Fruit fly (Drosophila melanogaster) whole organism, prepupa: ENCODE results near the gene CG32091.

ENCODE experiments used
- Blimp-1 ChIP-seq: fragments of 200-800 bp; sonication (Bioruptor generic); optimal IDR thresholded peaks from 3 replicates; lab custom pipeline; 2017; ENCODE audit warnings: missing biosample characterization, missing genetic modification characterization, mild to moderate bottlenecking, moderate library complexity, missing genetic modification reagents
- CG10631 ChIP-seq: fragments of 200-800 bp; sonication (Bioruptor generic); optimal IDR thresholded peaks from 2 replicates; lab custom pipeline; 2016; ENCODE audit warnings: missing biosample characterization, missing genetic modification characterization
- CG10669 ChIP-seq: fragments of 200-800 bp; sonication (Bioruptor generic); optimal IDR thresholded peaks from 3 replicates; lab custom pipeline; 2018; ENCODE audit warnings: missing biosample characterization, mild to moderate bottlenecking, missing genetic modification characterization, moderate library complexity
- CG11294 ChIP-seq: fragments of 200-800 bp; sonication (Bioruptor generic); IDR thresholded peaks from 2 replicates; pipeline ENCODE4 v1.3.6; 2022; ENCODE audit warnings: missing biosample characterization, missing genetic modification characterization
- CG15336 ChIP-seq: fragments of 200-800 bp; sonication (Bioruptor generic); IDR thresholded peaks from 2 replicates; pipeline ENCODE4 v1.3.6; 2022; ENCODE audit warnings: missing biosample characterization, missing genetic modification characterization
- CG1621 ChIP-seq: fragments of 200-800 bp; sonication (Bioruptor generic); optimal IDR thresholded peaks from 3 replicates; lab custom pipeline; 2018; ENCODE audit warnings: missing biosample characterization, mild to moderate bottlenecking, missing genetic modification characterization
- CG16779 ChIP-seq: fragments of 200-800 bp; sonication (Bioruptor generic); optimal IDR thresholded peaks from 3 replicates; lab custom pipeline; 2017; ENCODE audit warnings: missing biosample characterization, mild to moderate bottlenecking, missing genetic modification characterization
- CG3032 ChIP-seq: fragments of 200-800 bp; optimal IDR thresholded peaks from 2 replicates; lab custom pipeline; 2019; ENCODE audit warnings: missing biosample characterization, mild to moderate bottlenecking, missing genetic modification characterization, moderate library complexity
- CG32006 ChIP-seq: fragments of 200-800 bp; sonication (Bioruptor generic); optimal IDR thresholded peaks from 3 replicates; lab custom pipeline; 2017; ENCODE audit warnings: missing biosample characterization, mild to moderate bottlenecking, missing genetic modification characterization
- CG3919 ChIP-seq: fragments of 200-800 bp; sonication (Bioruptor generic); optimal IDR thresholded peaks from 3 replicates; lab custom pipeline; 2016; ENCODE audit warnings: missing biosample characterization, missing genetic modification characterization
- CG6163 ChIP-seq: fragments of 200-800 bp; sonication (Bioruptor generic); IDR thresholded peaks from 3 replicates; pipeline ENCODE4 v1.3.6; 2022; ENCODE audit warnings: missing biosample characterization, missing genetic modification characterization
- CG6276 ChIP-seq: fragments of 200-800 bp; sonication (Bioruptor generic); optimal IDR thresholded peaks from 2 replicates; lab custom pipeline; 2017; ENCODE audit warnings: missing biosample characterization, mild to moderate bottlenecking, missing genetic modification characterization
- CG6792 ChIP-seq: fragments of 200-800 bp; sonication (Bioruptor generic); optimal IDR thresholded peaks from 3 replicates; lab custom pipeline; 2016; ENCODE audit warnings: missing biosample characterization, missing genetic modification characterization
- CG6808 ChIP-seq: fragments of 200-800 bp; sonication (Bioruptor generic); optimal IDR thresholded peaks from 3 replicates; lab custom pipeline; 2017; ENCODE audit warnings: missing biosample characterization, missing genetic modification characterization, mild to moderate bottlenecking, moderate library complexity, missing genetic modification reagents
- CG6854 ChIP-seq: fragments of 200-800 bp; sonication (Bioruptor generic); optimal IDR thresholded peaks from 2 replicates; lab custom pipeline; 2017; ENCODE audit warnings: missing biosample characterization, mild to moderate bottlenecking, missing genetic modification characterization
- CG7368 ChIP-seq: fragments of 200-800 bp; sonication (Bioruptor generic); optimal IDR thresholded peaks from 3 replicates; lab custom pipeline; 2016; ENCODE audit warnings: missing biosample characterization, missing genetic modification characterization
- CG8119 ChIP-seq: fragments of 200-800 bp; sonication (Bioruptor generic); IDR thresholded peaks from 3 replicates; pipeline ENCODE4 v1.3.6; 2022; ENCODE audit warnings: missing biosample characterization, missing genetic modification characterization
- CG9139 ChIP-seq: fragments of 200-800 bp; sonication (Bioruptor generic); optimal IDR thresholded peaks from 3 replicates; lab custom pipeline; 2017; ENCODE audit warnings: missing biosample characterization, mild to moderate bottlenecking, missing genetic modification characterization
- Eip75B ChIP-seq: fragments of 200-800 bp; sonication (Bioruptor generic); optimal IDR thresholded peaks from 3 replicates; lab custom pipeline; 2016; ENCODE audit warnings: missing biosample characterization, missing genetic modification characterization
- Eip78C ChIP-seq: fragments of 200-800 bp; sonication (Bioruptor generic); peaks from one replicate; lab custom pipeline; 2016; ENCODE audit warnings: missing biosample characterization, missing genetic modification characterization
- Eip93F ChIP-seq: fragments of 200-800 bp; sonication (Bioruptor generic); optimal IDR thresholded peaks from 2 replicates; lab custom pipeline; 2016; ENCODE audit warnings: missing biosample characterization, mild to moderate bottlenecking, missing genetic modification characterization
- Hr39 ChIP-seq: fragments of 200-800 bp; sonication (Bioruptor generic); optimal IDR thresholded peaks from 2 replicates; lab custom pipeline; 2016; ENCODE audit warnings: missing biosample characterization, missing genetic modification characterization
- Lpt ChIP-seq: fragments of 200-800 bp; sonication (Bioruptor generic); optimal IDR thresholded peaks from 3 replicates; lab custom pipeline; 2016; ENCODE audit warnings: missing biosample characterization, missing genetic modification characterization
- Met ChIP-seq: fragments of 200-800 bp; sonication (Bioruptor generic); optimal IDR thresholded peaks from 3 replicates; lab custom pipeline; 2016; ENCODE audit warnings: missing biosample characterization, missing genetic modification characterization
- OdsH ChIP-seq: fragments of 200-800 bp; sonication (Bioruptor generic); optimal IDR thresholded peaks from 3 replicates; lab custom pipeline; 2016; ENCODE audit warnings: missing biosample characterization, missing genetic modification characterization
- Smox ChIP-seq: fragments of 200-800 bp; sonication (Bioruptor generic); optimal IDR thresholded peaks from 3 replicates; lab custom pipeline; 2016; ENCODE audit warnings: missing biosample characterization, missing genetic modification characterization
- Sox14 ChIP-seq: fragments of 200-800 bp; sonication (Bioruptor generic); optimal IDR thresholded peaks from 3 replicates; lab custom pipeline; 2016; ENCODE audit warnings: missing biosample characterization, missing genetic modification characterization
- Sox15 ChIP-seq: fragments of 200-800 bp; sonication (Bioruptor generic); optimal IDR thresholded peaks from 3 replicates; lab custom pipeline; 2016; ENCODE audit warnings: missing biosample characterization, missing genetic modification characterization
- achi ChIP-seq: fragments of 200-800 bp; sonication (Bioruptor generic); optimal IDR thresholded peaks from 3 replicates; lab custom pipeline; 2016; ENCODE audit warnings: missing biosample characterization, missing genetic modification characterization
- acj6 ChIP-seq: fragments of 200-800 bp; sonication (Bioruptor generic); optimal IDR thresholded peaks from 3 replicates; lab custom pipeline; 2016; ENCODE audit warnings: missing biosample characterization, missing genetic modification characterization
- cyc ChIP-seq: fragments of 200-800 bp; sonication (Bioruptor generic); optimal IDR thresholded peaks from 3 replicates; lab custom pipeline; 2016; ENCODE audit warnings: missing biosample characterization, missing genetic modification characterization
- dsx ChIP-seq: fragments of 200-800 bp; optimal IDR thresholded peaks from 3 replicates; lab custom pipeline; 2019; ENCODE audit warnings: missing biosample characterization, mild to moderate bottlenecking, missing genetic modification characterization, moderate library complexity; ENCODE audit not compliant: poor library complexity, severe bottlenecking
- eg ChIP-seq: fragments of 200-800 bp; sonication (Bioruptor generic); IDR thresholded peaks from 3 replicates; pipeline ENCODE4 v1.3.6; 2022; ENCODE audit warnings: missing biosample characterization, missing genetic modification characterization
- esn ChIP-seq: fragments of 200-800 bp; sonication (Bioruptor generic); optimal IDR thresholded peaks from 2 replicates; lab custom pipeline; 2016; ENCODE audit warnings: missing biosample characterization, mild to moderate bottlenecking, missing genetic modification characterization, moderate library complexity
- fkh ChIP-seq: fragments of 200-800 bp; sonication (Bioruptor generic); optimal IDR thresholded peaks from 3 replicates; lab custom pipeline; 2017; ENCODE audit warnings: missing biosample characterization, mild to moderate bottlenecking, missing genetic modification characterization, moderate library complexity
- net ChIP-seq: fragments of 200-800 bp; sonication (Bioruptor generic); optimal IDR thresholded peaks from 3 replicates; lab custom pipeline; 2016; ENCODE audit warnings: missing biosample characterization, missing genetic modification characterization
- pdm3 ChIP-seq: fragments of 200-800 bp; sonication (Bioruptor generic); optimal IDR thresholded peaks from 3 replicates; lab custom pipeline; 2016; ENCODE audit warnings: missing biosample characterization, missing genetic modification characterization
- salr ChIP-seq, 2 experiments: fragments of 200-800 bp; sonication (Bioruptor generic); optimal IDR thresholded peaks; 3 replicates each; lab custom pipeline; 2016 to 2018; ENCODE audit warnings: missing biosample characterization in 2 of 2, missing genetic modification characterization in 2 of 2, mild to moderate bottlenecking in 1 of 2
- spab ChIP-seq: fragments of 200-800 bp; sonication (Bioruptor generic); optimal IDR thresholded peaks from 2 replicates; lab custom pipeline; 2017; ENCODE audit warnings: missing biosample characterization, mild to moderate bottlenecking, missing genetic modification characterization, missing genetic modification reagents
- ss ChIP-seq, 2 experiments: fragments of 200-800 bp; sonication (Bioruptor generic); optimal IDR thresholded peaks; 2 replicates in 1 of 2; 3 replicates in 1 of 2; lab custom pipeline; 2017 to 2018; ENCODE audit warnings: mild to moderate bottlenecking in 2 of 2, missing biosample characterization in 2 of 2, missing genetic modification characterization in 2 of 2, moderate library complexity in 1 of 2
- vri ChIP-seq: fragments of 200-800 bp; sonication (Bioruptor generic); optimal IDR thresholded peaks from 3 replicates; lab custom pipeline; 2016; ENCODE audit warnings: missing biosample characterization, mild to moderate bottlenecking, missing genetic modification characterization

Gene CG32091

dm6 chr3L:11609835-11610234 lies 21.4 kb upstream of the CG32091 start, which contains the start of gene CG42832:
TSS of gene CG42832 (plus strand) at chr3L:11610135.
- TF ChIP-seq ss (GFP tag; optimal IDR thresholded peaks at IDR 0.05; lab: Kevin White, UChicago) (no peak), Eip75B (GFP tag; lab: Kevin White, UChicago) (no peak), spab (GFP tag; lab: Kevin White, UChicago) (no peak), CG10631 (no peak), CG16779 (no peak), CG9139 (GFP tag; lab: Kevin White, UChicago) (no peak), eg (GFP tag; lab: Robert Waterston, UW) (no peak), fkh (GFP tag; lab: Kevin White, UChicago) (peak; percentile 5)
- TF ChIP-seq, all 60 proteins: peak for 1

dm6 chr3L:11620001-11620400 lies 11.2 kb upstream of the CG32091 start, which contains the start of gene Muc68Ca:
TSS of gene Muc68Ca (minus strand) at chr3L:11620101.
- TF ChIP-seq spab (GFP tag; lab: Kevin White, UChicago), result no peak
- no peak for TF ChIP-seq Hr39 (GFP tag; lab: Kevin White, UChicago)
- TF ChIP-seq CG3032 (tag; lab: Kevin White, UChicago), result no peak
- TF ChIP-seq acj6 (GFP tag; lab: Kevin White, UChicago), result no peak
- TF ChIP-seq ss (GFP tag; optimal IDR thresholded peaks at IDR 0.05; lab: Kevin White, UChicago), result no peak
- TF ChIP-seq CG15336, result no peak
- no peak for TF ChIP-seq CG8119 (GFP tag; lab: Robert Waterston, UW)
- no peak for TF ChIP-seq esn (GFP tag; lab: Kevin White, UChicago)

- TF ChIP-seq spab (GFP tag; lab: Kevin White, UChicago), result no peak
- TF ChIP-seq CG10631, result no peak
- no peak for TF ChIP-seq CG3032 (tag; lab: Kevin White, UChicago)
- TF ChIP-seq CG6276 (GFP tag; lab: Kevin White, UChicago), result no peak
- no peak for TF ChIP-seq net (GFP tag; lab: Kevin White, UChicago)
- TF ChIP-seq Blimp-1, result no peak
- no peak for TF ChIP-seq salr (GFP tag; optimal IDR thresholded peaks at IDR 0.05; lab: Kevin White, UChicago)
- TF ChIP-seq CG16779, result no peak
- TF ChIP-seq CG6163 (GFP tag; lab: Robert Waterston, UW), result no peak
- no peak for TF ChIP-seq Met (GFP tag; lab: Kevin White, UChicago)
- no peak for TF ChIP-seq CG9139 (GFP tag; lab: Kevin White, UChicago)
- TF ChIP-seq dsx (GFP tag; lab: Kevin White, UChicago), result no peak
- TF ChIP-seq CG10669 (GFP tag; lab: Kevin White, UChicago), result no peak
- TF ChIP-seq, all 60 proteins: peak for 0
Observed at dm6 chr3L:11622750-11623149, 8.4 kb upstream of the CG32091 start.

- peak; percentile 4 for TF ChIP-seq CG16779
- peak; percentile 7 for TF ChIP-seq net (GFP tag; lab: Kevin White, UChicago)
- no peak for TF ChIP-seq CG7368 (GFP tag; lab: Kevin White, UChicago)
- peak; percentile 18 for TF ChIP-seq CG9139 (GFP tag; lab: Kevin White, UChicago)
- TF ChIP-seq Sox15 (GFP tag; lab: Kevin White, UChicago), result no peak
- no peak for TF ChIP-seq CG32006 (GFP tag; lab: Kevin White, UChicago)
- no peak for TF ChIP-seq cyc
- no peak for TF ChIP-seq OdsH (GFP tag; lab: Kevin White, UChicago)
- peak; percentile 35 for TF ChIP-seq dsx (GFP tag; lab: Kevin White, UChicago)
- no peak for TF ChIP-seq CG10631
- no peak for TF ChIP-seq Lpt (GFP tag; lab: Kevin White, UChicago)
- peak; percentile 48 for TF ChIP-seq CG6854 (GFP tag; lab: Kevin White, UChicago)
- peak; percentile 5 for TF ChIP-seq CG10669 (GFP tag; lab: Kevin White, UChicago)
- TF ChIP-seq CG1621 (tag; lab: Kevin White, UChicago), result no peak
- TF ChIP-seq achi, result no peak
- no peak for TF ChIP-seq CG6792
- TF ChIP-seq Eip78C (GFP tag; lab: Kevin White, UChicago), result peak; percentile 66
- no peak for TF ChIP-seq CG6276 (GFP tag; lab: Kevin White, UChicago)
- TF ChIP-seq CG6808 (GFP tag; lab: Kevin White, UChicago), result peak; percentile 17
- no peak for TF ChIP-seq Hr39 (GFP tag; lab: Kevin White, UChicago)
- no peak for TF ChIP-seq pdm3 (GFP tag; lab: Kevin White, UChicago)
- TF ChIP-seq Smox (GFP tag; lab: Kevin White, UChicago), result no peak
- TF ChIP-seq CG11294, result no peak
- TF ChIP-seq eg (GFP tag; lab: Robert Waterston, UW), result no peak
- peak; percentile 64 for TF ChIP-seq Eip93F (GFP tag; lab: Kevin White, UChicago)
- no peak for TF ChIP-seq CG3919
- peak; percentile 3 for TF ChIP-seq vri
- TF ChIP-seq Sox14 (GFP tag; lab: Kevin White, UChicago), result no peak
- TF ChIP-seq esn (GFP tag; lab: Kevin White, UChicago), result peak; percentile 25
- TF ChIP-seq spab (GFP tag; lab: Kevin White, UChicago), result no peak
- no peak for TF ChIP-seq CG3032 (tag; lab: Kevin White, UChicago)
Observed at dm6 chr3L:11623245-11623883, 7.8 kb upstream of the CG32091 start.
